Worm (Caenorhabditis elegans): Measurements from ENCODE around the gene gskl-1.

DNA sequence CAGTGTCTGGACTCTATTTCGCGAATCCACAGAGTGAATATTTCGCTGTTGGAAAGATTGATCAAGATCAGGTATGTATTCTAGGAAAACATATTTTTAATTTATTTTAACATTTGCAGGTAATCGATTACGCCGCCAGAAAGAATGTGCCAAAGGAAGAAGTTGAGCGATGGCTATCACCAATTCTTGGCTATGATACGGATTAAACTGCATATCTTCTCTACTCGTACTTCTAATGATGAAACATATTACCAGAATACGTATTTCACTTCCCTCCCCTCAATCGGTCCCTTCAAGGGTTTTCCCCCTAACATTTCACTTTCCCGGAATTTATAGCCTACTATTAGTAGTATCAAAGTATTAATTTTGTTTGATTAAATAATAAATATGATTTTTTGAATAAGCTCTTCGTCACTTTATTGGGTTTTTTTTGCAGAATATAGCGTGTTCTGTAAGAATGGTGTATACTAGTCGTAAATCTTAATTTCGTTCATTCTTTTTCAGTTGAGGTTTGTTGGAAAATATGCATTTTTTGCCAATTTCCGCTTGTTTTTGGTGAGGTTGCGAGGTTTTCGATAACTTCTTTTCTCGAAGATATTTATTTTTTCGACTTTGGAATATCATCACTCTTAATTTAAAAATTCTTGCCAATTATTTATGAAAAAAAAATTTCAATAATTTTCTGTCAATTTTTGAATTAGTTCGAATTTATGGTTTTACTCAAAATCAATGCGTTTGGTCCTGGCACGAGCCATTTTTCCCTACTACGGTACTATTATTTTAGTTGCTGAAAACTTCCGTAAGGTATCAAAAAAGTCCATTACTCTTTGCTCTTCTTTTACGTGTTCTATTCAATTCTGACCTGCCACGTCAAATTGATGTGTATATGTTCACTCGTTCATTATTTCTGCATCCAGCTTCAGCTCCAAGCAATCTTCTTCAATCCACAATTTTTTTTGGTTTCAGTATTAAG lies 16.4 kb upstream of the gskl-1 start:
- no peak for TF ChIP-seq lin-39 (tag; optimal IDR thresholded peaks at IDR 0.05)
- TF ChIP-seq skn-1 (tag; optimal IDR thresholded peaks at IDR 0.05): no peak
- TF ChIP-seq fkh-10 (GFP tag; optimal IDR thresholded peaks at IDR 0.05): no peak
